Worm (Caenorhabditis elegans): Measurements from ENCODE around the gene F45H10.5.

Gene F45H10.5

DNA sequence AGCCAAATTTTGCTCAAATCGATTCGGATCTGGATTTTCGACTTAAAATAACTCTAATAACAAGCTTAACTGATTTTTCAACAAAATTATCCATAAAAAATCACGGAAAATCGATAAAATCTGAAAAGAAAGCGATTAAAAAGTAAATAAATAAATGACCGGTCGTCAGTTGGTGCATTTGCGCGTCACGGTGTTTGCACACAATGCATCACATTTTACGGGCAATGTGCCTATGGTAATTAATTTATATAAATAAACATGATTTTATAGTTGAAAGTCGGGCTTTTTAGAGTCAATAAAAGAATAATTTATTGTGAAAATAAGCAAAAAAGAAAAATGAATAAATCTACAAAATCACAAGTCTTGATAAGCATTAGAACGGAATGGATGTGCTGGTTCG is 6.9 kb upstream of the F45H10.5 start:
- TF ChIP-seq lin-13 (GFP tag; optimal IDR thresholded peaks at IDR 0.05) (peak; percentile 43), ceh-82 (tag; optimal IDR thresholded peaks at IDR 0.05) (no peak), sem-4 (tag; optimal IDR thresholded peaks at IDR 0.05) (no peak), ztf-4 (tag; optimal IDR thresholded peaks at IDR 0.05) (no peak), gmeb-1 (tag; optimal IDR thresholded peaks at IDR 0.05) (peak; percentile 39), crh-2 (tag; optimal IDR thresholded peaks at IDR 0.05) (peak; percentile 62), nhr-77 (tag; optimal IDR thresholded peaks at IDR 0.05) (no peak), fos-1 (tag; optimal IDR thresholded peaks at IDR 0.05) (no peak), nhr-237 (tag; optimal IDR thresholded peaks at IDR 0.05) (no peak), sma-3 (GFP tag; optimal IDR thresholded peaks at IDR 0.05) (peak; percentile 5), F13H6.1 (tag; optimal IDR thresholded peaks at IDR 0.05) (peak; percentile 16), lin-11 (tag; optimal IDR thresholded peaks at IDR 0.05) (no peak), unc-55 (GFP tag; optimal IDR thresholded peaks at IDR 0.05) (peak; percentile 23), lsy-2 (tag; optimal IDR thresholded peaks at IDR 0.05) (peak; percentile 29 to 72), C34F6.9 (tag; optimal IDR thresholded peaks at IDR 0.05) (peak; percentile 50)

DNA sequence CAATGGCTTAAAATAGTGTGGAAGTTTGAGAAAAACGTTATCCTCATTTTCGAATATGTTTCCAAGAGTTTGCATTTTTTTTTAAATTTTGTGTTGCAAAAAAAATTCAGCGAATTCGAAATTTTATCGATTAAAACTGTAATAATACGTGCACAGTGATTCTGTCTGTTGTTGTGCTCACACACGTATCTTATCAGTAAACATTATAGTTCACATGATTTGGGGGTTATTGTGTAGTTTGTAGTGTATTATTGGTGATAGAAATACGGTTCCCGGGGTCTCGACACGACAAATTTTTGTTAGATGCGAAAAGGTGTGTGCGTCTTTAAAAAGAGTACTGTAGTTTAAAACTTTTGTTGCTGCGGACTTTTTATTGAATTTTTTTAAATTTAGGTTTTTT is 6.0 kb upstream of the F45H10.5 start, which contains the start of gene drr-1:
Gene drr-1 (minus strand): TSS at position 183 of the 400 bp plus-strand sequence.
- TF ChIP-seq snpc-4 (tag; optimal IDR thresholded peaks at IDR 0.05) (no peak), Y55F3AM.14 (GFP tag; optimal IDR thresholded peaks at IDR 0.05) (no peak), crh-2 (tag; optimal IDR thresholded peaks at IDR 0.05) (peak; percentile 28), lin-13 (GFP tag; optimal IDR thresholded peaks at IDR 0.05) (no peak), nhr-10 (tag; optimal IDR thresholded peaks at IDR 0.05) (no peak), skn-1 (tag; optimal IDR thresholded peaks at IDR 0.05) (no peak), fos-1 (tag; optimal IDR thresholded peaks at IDR 0.05) (peak; percentile 28), ceh-16 (tag; optimal IDR thresholded peaks at IDR 0.05) (no peak), mab-5 (tag; optimal IDR thresholded peaks at IDR 0.05) (no peak), zag-1 (tag; optimal IDR thresholded peaks at IDR 0.05) (no peak), aly-2 (tag; optimal IDR thresholded peaks at IDR 0.05) (no peak)

- peak; percentile 10 for TF ChIP-seq nhr-129 (tag; optimal IDR thresholded peaks at IDR 0.05)
- no peak for TF ChIP-seq dmd-4 (tag; optimal IDR thresholded peaks at IDR 0.05)
- peak; percentile 17 for TF ChIP-seq sma-9 (GFP tag; optimal IDR thresholded peaks at IDR 0.05)
- TF ChIP-seq sma-9 (tag; optimal IDR thresholded peaks at IDR 0.05) = no peak
- no peak for TF ChIP-seq blmp-1 (tag; optimal IDR thresholded peaks at IDR 0.05; ENCODE audit: insufficient read depth)
- no peak for TF ChIP-seq aly-2 (tag; optimal IDR thresholded peaks at IDR 0.05)
- TF ChIP-seq elt-1 (tag; optimal IDR thresholded peaks at IDR 0.05) = no peak
- no peak for TF ChIP-seq lin-13 (GFP tag; optimal IDR thresholded peaks at IDR 0.05)
- TF ChIP-seq C34F6.9 (tag; optimal IDR thresholded peaks at IDR 0.05) = no peak
- no peak for TF ChIP-seq ceh-16 (tag; optimal IDR thresholded peaks at IDR 0.05)
- no peak for TF ChIP-seq mbf-1 (tag; optimal IDR thresholded peaks at IDR 0.05)
- no peak for TF ChIP-seq F13H6.1 (tag; optimal IDR thresholded peaks at IDR 0.05)
Observed at ce11 chrII:13500582-13500981, 1.1 kb upstream of the F45H10.5 start.

DNA sequence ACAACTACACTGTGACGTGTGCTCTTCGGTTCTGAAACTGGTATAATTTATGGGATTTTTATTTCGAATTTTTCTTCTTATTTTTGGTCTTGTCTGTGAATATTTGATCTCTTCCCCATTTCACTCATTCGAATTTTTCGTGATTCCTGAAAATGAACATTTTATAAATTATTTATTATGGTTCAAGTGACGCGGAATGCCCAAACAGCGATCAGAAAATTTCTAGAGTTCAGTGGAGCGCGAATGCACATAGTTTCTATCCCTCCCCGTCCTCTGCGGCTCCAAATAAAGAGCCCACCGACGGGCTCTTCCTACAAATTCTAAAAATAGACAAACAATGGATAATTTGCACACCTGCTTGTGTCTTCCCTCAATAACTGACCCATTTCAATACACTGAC is 2.0 kb downstream of the F45H10.5 start, which contains the start of gene F54F11.1:
Gene F54F11.1 (plus strand): TSS at position 301 of the 400 bp plus-strand sequence.
- TF ChIP-seq alr-1 (tag; optimal IDR thresholded peaks at IDR 0.05) (no peak), lin-11 (tag; optimal IDR thresholded peaks at IDR 0.05) (no peak), nhr-12 (tag; optimal IDR thresholded peaks at IDR 0.05) (no peak), elt-1 (tag; optimal IDR thresholded peaks at IDR 0.05) (no peak), unc-55 (GFP tag; optimal IDR thresholded peaks at IDR 0.05) (peak; percentile 14), sem-4 (tag; optimal IDR thresholded peaks at IDR 0.05) (no peak)

DNA sequence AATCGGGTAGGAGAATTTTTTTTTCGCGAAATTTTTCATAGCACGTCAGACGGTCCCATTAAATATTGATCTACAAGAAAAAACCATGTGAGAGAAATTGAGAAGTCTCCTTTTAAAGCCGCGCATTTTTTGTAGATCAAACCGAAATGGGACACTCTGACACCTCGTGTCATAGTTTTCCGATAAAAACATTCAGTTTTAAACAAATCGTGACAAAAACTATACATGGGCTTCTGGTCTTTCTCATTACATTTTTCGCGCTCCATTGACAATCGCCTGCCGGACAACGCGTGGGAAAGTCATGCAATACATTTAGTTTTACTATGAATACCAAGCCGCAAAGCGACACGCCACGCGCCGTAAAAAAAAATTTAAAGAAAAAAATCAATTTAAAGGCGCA is 3.7 kb downstream of the F45H10.5 start:
- TF ChIP-seq nhr-237 (tag; optimal IDR thresholded peaks at IDR 0.05) (no peak), nhr-12 (tag; optimal IDR thresholded peaks at IDR 0.05) (no peak), nhr-23 (tag; optimal IDR thresholded peaks at IDR 0.05) (no peak), nhr-25 (tag; optimal IDR thresholded peaks at IDR 0.05) (no peak), ceh-82 (tag; optimal IDR thresholded peaks at IDR 0.05) (no peak), lsy-2 (tag; optimal IDR thresholded peaks at IDR 0.05) (no peak), zag-1 (tag; optimal IDR thresholded peaks at IDR 0.05) (no peak), ztf-4 (tag; optimal IDR thresholded peaks at IDR 0.05) (no peak), unc-39 (tag; optimal IDR thresholded peaks at IDR 0.05) (no peak), alr-1 (tag; optimal IDR thresholded peaks at IDR 0.05) (no peak), sma-9 (GFP tag; optimal IDR thresholded peaks at IDR 0.05) (no peak), sma-9 (tag; optimal IDR thresholded peaks at IDR 0.05) (no peak), mab-5 (tag; optimal IDR thresholded peaks at IDR 0.05) (no peak), F13H6.1 (tag; optimal IDR thresholded peaks at IDR 0.05) (no peak), blmp-1 (tag; optimal IDR thresholded peaks at IDR 0.05; ENCODE audit: insufficient read depth) (no peak), mbf-1 (tag; optimal IDR thresholded peaks at IDR 0.05) (no peak), nhr-21 (tag; optimal IDR thresholded peaks at IDR 0.05) (no peak), unc-62 (GFP tag; optimal IDR thresholded peaks at IDR 0.05) (no peak), lin-11 (tag; optimal IDR thresholded peaks at IDR 0.05) (no peak)

Measured in whole organism, L2 larva.